Fruit fly (Drosophila melanogaster) whole organism, embryonic: Measurements from ENCODE around the gene CG12945.

ENCODE experiments used
- Abd-B ChIP-seq: fragments of 200-800 bp; sonication (Bioruptor generic); optimal IDR thresholded peaks from 2 replicates; lab custom pipeline; 2018; ENCODE audit warnings: missing biosample characterization, mild to moderate bottlenecking, missing genetic modification characterization, moderate library complexity
- CG10147 ChIP-seq: fragments of 200-800 bp; sonication (Bioruptor generic); optimal IDR thresholded peaks from 2 replicates; lab custom pipeline; 2019; ENCODE audit warnings: missing biosample characterization, mild to moderate bottlenecking, missing genetic modification characterization, moderate library complexity
- CG10366 ChIP-seq: fragments of 200-800 bp; sonication (Bioruptor generic); IDR thresholded peaks from 2 replicates; pipeline ENCODE4 v1.3.6; 2022; ENCODE audit warnings: missing biosample characterization, missing genetic modification characterization
- CG11093 ChIP-seq: fragments of 200-800 bp; sonication (Bioruptor generic); IDR thresholded peaks from 3 replicates; pipeline ENCODE4 v1.3.6; 2022; ENCODE audit warnings: missing biosample characterization, missing genetic modification characterization
- CG12299 ChIP-seq: fragments of 200-800 bp; sonication (Bioruptor generic); optimal IDR thresholded peaks from 2 replicates; lab custom pipeline; 2018; ENCODE audit warnings: missing biosample characterization, mild to moderate bottlenecking, missing genetic modification characterization
- CG17568 ChIP-seq: fragments of 200-800 bp; sonication (Bioruptor generic); optimal IDR thresholded peaks from 2 replicates; lab custom pipeline; 2018; ENCODE audit warnings: missing biosample characterization, mild to moderate bottlenecking, missing genetic modification characterization, moderate library complexity
- CG30431 ChIP-seq: fragments of 200-800 bp; sonication (Bioruptor generic); optimal IDR thresholded peaks from 2 replicates; lab custom pipeline; 2017; ENCODE audit warnings: missing biosample characterization, missing genetic modification characterization
- CG32767 ChIP-seq: fragments of 200-800 bp; sonication (Bioruptor generic); IDR thresholded peaks from 2 replicates; pipeline ENCODE4 v1.3.6; 2022; ENCODE audit warnings: missing biosample characterization, missing genetic modification characterization
- CG32772 ChIP-seq: fragments of 200-800 bp; sonication (Bioruptor generic); IDR thresholded peaks from 2 replicates; pipeline ENCODE4 v1.3.6; 2022; ENCODE audit warnings: missing biosample characterization, missing genetic modification characterization
- CG34224 ChIP-seq: fragments of 200-800 bp; sonication (Bioruptor generic); IDR thresholded peaks from 3 replicates; pipeline ENCODE4 v1.3.6; 2022; ENCODE audit warnings: missing biosample characterization, missing genetic modification characterization; ENCODE audit not compliant: partially characterized antibody
- CG43689 ChIP-seq: fragments of 200-800 bp; sonication (Bioruptor generic); IDR thresholded peaks from 2 replicates; pipeline ENCODE4 v1.3.6; 2022; ENCODE audit warnings: missing biosample characterization, missing genetic modification characterization
- CG7745 ChIP-seq: fragments of 200-800 bp; sonication (Bioruptor generic); optimal IDR thresholded peaks from 2 replicates; lab custom pipeline; 2018; ENCODE audit warnings: missing biosample characterization, mild to moderate bottlenecking, missing genetic modification characterization, moderate library complexity
- CG8924 ChIP-seq: fragments of 200-800 bp; optimal IDR thresholded peaks from 3 replicates; lab custom pipeline; 2019; ENCODE audit warnings: missing biosample characterization, mild to moderate bottlenecking, missing genetic modification characterization, moderate library complexity
- Fer2 ChIP-seq: fragments of 200-800 bp; sonication (Bioruptor generic); optimal IDR thresholded peaks from 2 replicates; lab custom pipeline; 2018; ENCODE audit warnings: missing biosample characterization, mild to moderate bottlenecking, missing genetic modification characterization, moderate library complexity
- Hr39 ChIP-seq: fragments of >200 bp; optimal IDR thresholded peaks from 2 replicates; lab custom pipeline; 2017
- Lim3 ChIP-seq: fragments of 200-800 bp; sonication (Bioruptor generic); IDR thresholded peaks from 2 replicates; pipeline ENCODE4 v1.3.6; 2022; ENCODE audit warnings: missing biosample characterization, missing genetic modification characterization
- MBD-R2 ChIP-seq: fragments of 200-800 bp; sonication (Bioruptor generic); IDR thresholded peaks from 2 replicates; pipeline ENCODE4 v1.3.6; 2022; ENCODE audit warnings: missing biosample characterization, missing genetic modification characterization
- MTF-1 ChIP-seq: fragments of 200-800 bp; sonication (Bioruptor generic); optimal IDR thresholded peaks from 2 replicates; lab custom pipeline; 2018; ENCODE audit warnings: missing biosample characterization, mild to moderate bottlenecking, missing genetic modification characterization, borderline replicate concordance
- Pdp1 ChIP-seq, 2 experiments: fragments of 200-800 bp; sonication (Bioruptor generic); optimal IDR thresholded peaks; 3 replicates each; lab custom pipeline; 2016; ENCODE audit warnings: missing biosample characterization in 2 of 2, missing genetic modification characterization in 2 of 2, mild to moderate bottlenecking in 1 of 2, moderate library complexity in 1 of 2
- Spps ChIP-seq: fragments of 200-800 bp; sonication (Bioruptor generic); optimal IDR thresholded peaks from 2 replicates; lab custom pipeline; 2018; ENCODE audit warnings: missing biosample characterization, mild to moderate bottlenecking, missing genetic modification characterization
- Tbp ChIP-seq: fragments of >200 bp; optimal IDR thresholded peaks from 2 replicates; lab custom pipeline; 2018; ENCODE audit warnings: missing biosample characterization, missing genetic modification characterization
- ab ChIP-seq: fragments of 200-800 bp; sonication (Bioruptor generic); optimal IDR thresholded peaks from 2 replicates; lab custom pipeline; 2016; ENCODE audit warnings: missing biosample characterization, missing genetic modification characterization
- ac ChIP-seq: fragments of 200-800 bp; sonication (Bioruptor generic); optimal IDR thresholded peaks from 3 replicates; lab custom pipeline; 2017; ENCODE audit warnings: missing biosample characterization, mild to moderate bottlenecking, missing genetic modification characterization
- al ChIP-seq: fragments of 200-800 bp; sonication (Bioruptor generic); IDR thresholded peaks from 2 replicates; pipeline ENCODE4 v1.3.6; 2022; ENCODE audit warnings: missing biosample characterization, missing genetic modification characterization
- cato ChIP-seq: fragments of 200-800 bp; sonication (Bioruptor generic); optimal IDR thresholded peaks from 2 replicates; lab custom pipeline; 2016; ENCODE audit warnings: missing biosample characterization, missing genetic modification characterization, borderline replicate concordance
- dysf ChIP-seq: fragments of 200-800 bp; sonication (Bioruptor generic); IDR thresholded peaks from 3 replicates; pipeline ENCODE4 v1.3.6; 2022; ENCODE audit warnings: missing biosample characterization, missing genetic modification characterization
- gem ChIP-seq: fragments of 200-800 bp; sonication (Bioruptor generic); optimal IDR thresholded peaks from 2 replicates; lab custom pipeline; 2019; ENCODE audit warnings: missing biosample characterization, mild to moderate bottlenecking, missing genetic modification characterization, moderate library complexity
- grau ChIP-seq: fragments of 200-800 bp; optimal IDR thresholded peaks from 3 replicates; lab custom pipeline; 2019; ENCODE audit warnings: missing biosample characterization, mild to moderate bottlenecking, missing genetic modification characterization, moderate library complexity
- grn ChIP-seq: fragments of 200-800 bp; sonication (Bioruptor generic); optimal IDR thresholded peaks from 3 replicates; lab custom pipeline; 2017; ENCODE audit warnings: missing biosample characterization, missing genetic modification characterization
- inv ChIP-seq: fragments of 200-800 bp; sonication (Bioruptor generic); IDR thresholded peaks from 2 replicates; pipeline ENCODE4 v1.3.6; 2022; ENCODE audit warnings: missing biosample characterization, missing genetic modification characterization; ENCODE audit not compliant: partially characterized antibody
- klu ChIP-seq: fragments of 200-800 bp; sonication (Bioruptor generic); IDR thresholded peaks from 2 replicates; pipeline ENCODE4 v1.3.6; 2022; ENCODE audit warnings: missing biosample characterization, missing genetic modification characterization
- nerfin-1 ChIP-seq: fragments of 200-800 bp; sonication (Bioruptor generic); optimal IDR thresholded peaks from 3 replicates; lab custom pipeline; 2019; ENCODE audit warnings: missing biosample characterization, mild to moderate bottlenecking, missing genetic modification characterization, moderate library complexity
- org-1 ChIP-seq: fragments of 200-800 bp; sonication (Bioruptor generic); optimal IDR thresholded peaks from 2 replicates; lab custom pipeline; 2017; ENCODE audit warnings: missing biosample characterization, missing genetic modification characterization
- tx ChIP-seq: fragments of 200-800 bp; sonication (Bioruptor generic); optimal IDR thresholded peaks from 2 replicates; lab custom pipeline; 2016; ENCODE audit warnings: missing biosample characterization, missing genetic modification characterization

CG12945 gene

dm6 chr3R:9819777-9820176 is 28.8 kb upstream of the CG12945 start, which contains the start of gene CG9458:
CG9458 (minus strand) TSS chr3R:9819877.
- 0 out of 2 replicates have a peak, but pooled peaks have one; percentile 20 for TF ChIP-seq CG32772 (GFP tag; lab: Robert Waterston, UW)
- no peak for TF ChIP-seq dysf

dm6 chr3R:9818295-9818694 is 27.3 kb upstream of the CG12945 start, which contains the start of gene CG9459:
CG9459 (minus strand) TSS chr3R:9818395.
- TF ChIP-seq CG7745 (tag; lab: Kevin White, UChicago) = no peak

dm6 chr3R:9816879-9817278 is 25.9 kb upstream of the CG12945 start, which contains the start of gene CG16904:
CG16904 (minus strand) TSS chr3R:9816979.
- TF ChIP-seq Fer2 (no peak), grau (no peak), Hr39 (lab: Kevin White, UChicago) (no peak), CG32767 (GFP tag; lab: Robert Waterston, UW) (no peak), inv (GFP tag; lab: Robert Waterston, UW) (no peak), CG10147 (GFP tag; lab: Kevin White, UChicago) (no peak), Pdp1 (GFP tag; optimal IDR thresholded peaks at IDR 0.05; lab: Kevin White, UChicago) (no peak)

- TF ChIP-seq MTF-1 (GFP tag; lab: Kevin White, UChicago) (no peak), CG30431 (no peak), gem (no peak), Spps (tag; lab: Kevin White, UChicago) (no peak), Abd-B (GFP tag; lab: Kevin White, UChicago) (no peak), CG11093 (GFP tag; lab: Robert Waterston, UW) (no peak), grn (GFP tag; lab: Kevin White, UChicago) (no peak), CG12299 (tag; lab: Kevin White, UChicago) (no peak), klu (GFP tag; lab: Robert Waterston, UW) (no peak), Tbp (GFP tag; lab: Kevin White, UChicago) (no peak), MBD-R2 (GFP tag; lab: Robert Waterston, UW) (no peak), ac (GFP tag; lab: Kevin White, UChicago) (no peak)
- TF ChIP-seq, all 482 proteins: peak for 0
Observed at dm6 chr3R:9813861-9814260, 22.8 kb upstream of the CG12945 start, which contains the start of gene eloF. eloF (plus strand) TSS chr3R:9814161.

- TF ChIP-seq CG32772 (GFP tag; lab: Robert Waterston, UW) (no peak), nerfin-1 (tag; lab: Kevin White, UChicago) (no peak), CG43689 (no peak), tx (GFP tag; lab: Kevin White, UChicago) (no peak), cato (GFP tag; lab: Kevin White, UChicago) (no peak), ab (GFP tag; lab: Kevin White, UChicago) (no peak), CG34224 (GFP tag; lab: Robert Waterston, UW) (no peak), org-1 (GFP tag; lab: Kevin White, UChicago) (no peak), CG8924 (tag; lab: Kevin White, UChicago) (no peak), CG17568 (no peak), Lim3 (no peak), al (no peak), CG10366 (GFP tag; lab: Robert Waterston, UW) (no peak)
Observed at dm6 chr3R:9812447-9812846, 21.4 kb upstream of the CG12945 start, which contains the start of gene CG8534. CG8534 (plus strand) TSS chr3R:9812747.
